Worm (Caenorhabditis elegans): ENCODE results near the gene pgp-7.

DNA sequence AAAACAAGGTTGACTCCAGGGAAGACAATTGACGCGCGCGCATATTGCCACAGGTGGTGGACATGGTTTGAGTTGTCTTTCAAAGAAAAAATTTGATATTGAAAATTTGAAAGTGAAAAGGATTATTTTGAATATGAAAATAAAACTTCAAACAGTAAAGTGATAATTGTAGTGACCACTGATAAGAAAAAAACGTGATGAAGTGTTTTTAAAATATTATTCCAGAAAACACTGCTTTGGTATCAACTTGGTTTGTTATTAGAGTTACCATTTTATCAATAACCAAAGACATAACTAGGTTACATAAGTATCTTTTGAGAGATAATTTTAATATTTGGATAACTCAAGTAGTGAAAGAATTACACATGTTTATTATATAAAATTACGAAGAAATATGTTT lies 46.2 kb upstream of the pgp-7 start:
- TF ChIP-seq hnd-1 (tag; optimal IDR thresholded peaks at IDR 0.05) (no peak), hmbx-1 (tag; optimal IDR thresholded peaks at IDR 0.05) (no peak)
